Fruit fly (Drosophila melanogaster) whole organism, pupa: ENCODE results near the gene yellow-e2.

Source experiments
- CG10348 ChIP-seq: fragments of 200-800 bp; sonication (Bioruptor generic); IDR thresholded peaks from 2 replicates; pipeline ENCODE4 v1.3.6; 2022; ENCODE audit warnings: missing biosample characterization, missing genetic modification characterization
- CG12605 ChIP-seq: fragments of 200-800 bp; sonication (Bioruptor generic); IDR thresholded peaks from 2 replicates; pipeline ENCODE4 v1.3.6; 2022; ENCODE audit warnings: missing biosample characterization, missing genetic modification characterization
- CG13204 ChIP-seq: fragments of 200-800 bp; sonication (Bioruptor generic); optimal IDR thresholded peaks from 2 replicates; lab custom pipeline; 2018; ENCODE audit warnings: missing biosample characterization, mild to moderate bottlenecking, missing genetic modification characterization, moderate library complexity
- CG14655 ChIP-seq: fragments of 200-800 bp; sonication (Bioruptor generic); optimal IDR thresholded peaks from 3 replicates; lab custom pipeline; 2017; ENCODE audit warnings: mild to moderate bottlenecking, missing biosample characterization, missing genetic modification reagents, missing genetic modification characterization
- CG15710 ChIP-seq: fragments of 200-800 bp; sonication (Bioruptor generic); optimal IDR thresholded peaks from 2 replicates; lab custom pipeline; 2018; ENCODE audit warnings: missing biosample characterization, mild to moderate bottlenecking, missing genetic modification characterization, moderate library complexity
- CG17806 ChIP-seq: fragments of 200-800 bp; sonication (Bioruptor generic); optimal IDR thresholded peaks from 2 replicates; lab custom pipeline; 2018; ENCODE audit warnings: missing biosample characterization, mild to moderate bottlenecking, missing genetic modification characterization, moderate library complexity
- CG32121 ChIP-seq: fragments of 200-800 bp; sonication (Bioruptor generic); IDR thresholded peaks from 2 replicates; pipeline ENCODE4 v1.3.6; 2022; ENCODE audit warnings: missing biosample characterization, missing genetic modification characterization
- CG34367 ChIP-seq: fragments of 200-800 bp; sonication (Bioruptor generic); optimal IDR thresholded peaks from 2 replicates; lab custom pipeline; 2018; ENCODE audit warnings: missing biosample characterization, mild to moderate bottlenecking, missing genetic modification characterization
- CG4496 ChIP-seq: fragments of 200-800 bp; sonication (Bioruptor generic); IDR thresholded peaks from 3 replicates; pipeline ENCODE4 v1.3.6; 2022; ENCODE audit warnings: missing biosample characterization, missing genetic modification characterization
- CG8159 ChIP-seq: fragments of 200-800 bp; sonication (Bioruptor generic); optimal IDR thresholded peaks from 3 replicates; lab custom pipeline; 2018; ENCODE audit warnings: missing biosample characterization, mild to moderate bottlenecking, missing genetic modification characterization, moderate library complexity
- CG8301 ChIP-seq: fragments of 200-800 bp; sonication (Bioruptor generic); optimal IDR thresholded peaks from 2 replicates; lab custom pipeline; 2018; ENCODE audit warnings: missing biosample characterization, mild to moderate bottlenecking, missing genetic modification characterization
- CG9948 ChIP-seq: fragments of 200-800 bp; sonication (Bioruptor generic); optimal IDR thresholded peaks from 2 replicates; lab custom pipeline; 2018; ENCODE audit warnings: missing biosample characterization, mild to moderate bottlenecking, missing genetic modification characterization, moderate library complexity
- D1 ChIP-seq: fragments of 200-800 bp; sonication (Bioruptor generic); optimal IDR thresholded peaks from 2 replicates; lab custom pipeline; 2018; ENCODE audit warnings: missing biosample characterization, mild to moderate bottlenecking, missing genetic modification characterization, moderate library complexity
- EcR ChIP-seq: fragments of 200-800 bp; sonication (Bioruptor generic); optimal IDR thresholded peaks from 3 replicates; lab custom pipeline; 2019; ENCODE audit warnings: missing biosample characterization, missing genetic modification characterization, mild to moderate bottlenecking, moderate library complexity, missing genetic modification reagents
- Ets98B ChIP-seq: fragments of 200-800 bp; sonication (Bioruptor generic); IDR thresholded peaks from 2 replicates; pipeline ENCODE4 v1.3.6; 2022; ENCODE audit warnings: missing biosample characterization, missing genetic modification characterization
- Pif1A ChIP-seq: fragments of 200-800 bp; sonication (Bioruptor generic); optimal IDR thresholded peaks from 3 replicates; lab custom pipeline; 2016; ENCODE audit warnings: missing biosample characterization, missing genetic modification characterization
- Pif1B ChIP-seq: fragments of 200-800 bp; sonication (Bioruptor generic); optimal IDR thresholded peaks from 3 replicates; lab custom pipeline; 2016; ENCODE audit warnings: missing biosample characterization, missing genetic modification characterization
- Snoo ChIP-seq: fragments of 200-800 bp; sonication (Bioruptor generic); optimal IDR thresholded peaks from 3 replicates; lab custom pipeline; 2017; ENCODE audit warnings: missing biosample characterization, mild to moderate bottlenecking, missing genetic modification characterization, inconsistent platforms
- fd96Ca ChIP-seq: fragments of 200-800 bp; sonication (Bioruptor generic); IDR thresholded peaks from 3 replicates; pipeline ENCODE4 v1.3.6; 2022; ENCODE audit warnings: missing biosample characterization, missing genetic modification characterization
- gl ChIP-seq: fragments of 200-800 bp; sonication (Bioruptor generic); optimal IDR thresholded peaks from 2 replicates; lab custom pipeline; 2018; ENCODE audit warnings: missing biosample characterization, mild to moderate bottlenecking, missing genetic modification characterization
- rn ChIP-seq: fragments of 200-800 bp; sonication (Bioruptor generic); IDR thresholded peaks from 2 replicates; pipeline ENCODE4 v1.3.6; 2022; ENCODE audit warnings: missing biosample characterization, missing genetic modification characterization

yellow-e2 gene

dm6 chr3R:13428341-13429040 is 21.7 kb upstream of the yellow-e2 start:
- TF ChIP-seq CG15710 (peak; percentile 60), EcR (GFP tag; lab: Kevin White, UChicago) (no peak), CG32121 (GFP tag; lab: Robert Waterston, UW) (peak; percentile 75), CG4496 (GFP tag; lab: Robert Waterston, UW) (peak; percentile 84), gl (no peak), CG34367 (tag; lab: Kevin White, UChicago) (peak; percentile 61), D1 (tag; lab: Kevin White, UChicago) (no peak), Snoo (tag; lab: Kevin White, UChicago) (peak; percentile 35), CG8159 (peak; percentile 66), Ets98B (GFP tag; lab: Robert Waterston, UW) (peak; percentile 70), CG8301 (tag; lab: Kevin White, UChicago) (peak; percentile 77), CG17806 (tag; lab: Kevin White, UChicago) (peak; percentile 75), CG10348 (GFP tag; lab: Robert Waterston, UW) (peak; percentile 40; the same call in 1 of the 2 replicates), fd96Ca (GFP tag; lab: Robert Waterston, UW) (no peak), CG14655 (GFP tag; lab: Kevin White, UChicago) (peak; percentile 82), CG13204 (GFP tag; lab: Kevin White, UChicago) (no peak), CG12605 (GFP tag; lab: Robert Waterston, UW) (peak; percentile 63), Pif1A (GFP tag; lab: Kevin White, UChicago) (peak; percentile 71), rn (GFP tag; lab: Robert Waterston, UW) (0 out of 2 replicates have a peak, but pooled peaks have one; percentile 24), Pif1B (GFP tag; lab: Kevin White, UChicago) (peak; percentile 53), CG9948 (tag; lab: Kevin White, UChicago) (peak; percentile 65)

DNA sequence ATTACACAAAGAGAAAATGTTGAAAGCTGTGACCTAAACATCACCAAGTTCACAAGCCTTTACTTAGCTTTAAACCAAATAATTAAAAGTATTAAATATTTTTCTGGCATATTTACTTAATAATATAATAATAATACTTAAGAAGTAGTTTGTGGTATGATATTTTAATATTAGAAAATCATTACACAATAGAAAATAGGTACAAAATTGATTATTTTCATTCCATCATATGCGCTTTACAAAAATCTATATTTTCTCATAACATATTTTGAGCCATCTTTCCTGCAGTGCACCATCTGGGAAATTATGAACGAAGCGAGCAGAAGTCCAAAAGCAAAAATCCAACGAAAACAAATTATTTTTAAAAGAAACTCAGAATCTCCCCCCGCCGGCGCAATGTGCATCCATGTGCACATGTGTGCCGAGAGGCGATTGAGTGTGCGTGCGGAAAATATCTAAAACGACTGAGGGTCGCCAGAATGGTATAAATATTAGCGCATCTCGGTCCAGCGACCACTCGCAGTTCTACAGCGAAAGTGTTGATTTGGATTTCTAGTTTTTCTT is 18.8 kb upstream of the yellow-e2 start, which contains the start of gene Act87E:
TSS of gene Act87E (plus strand) at position 514 of the 564 bp plus-strand sequence.
- TF ChIP-seq rn (GFP tag; lab: Robert Waterston, UW) (no peak), CG34367 (tag; lab: Kevin White, UChicago) (peak; percentile 12), fd96Ca (GFP tag; lab: Robert Waterston, UW) (no peak), gl (no peak), Snoo (tag; lab: Kevin White, UChicago) (no peak), CG14655 (GFP tag; lab: Kevin White, UChicago) (peak; percentile 72), CG8301 (tag; lab: Kevin White, UChicago) (peak; percentile 66), D1 (tag; lab: Kevin White, UChicago) (no peak), CG32121 (GFP tag; lab: Robert Waterston, UW) (no peak), CG13204 (GFP tag; lab: Kevin White, UChicago) (no peak), CG15710 (peak; percentile 52), Pif1A (GFP tag; lab: Kevin White, UChicago) (no peak), CG8159 (peak; percentile 68), Ets98B (GFP tag; lab: Robert Waterston, UW) (no peak), CG10348 (GFP tag; lab: Robert Waterston, UW) (no peak), CG9948 (tag; lab: Kevin White, UChicago) (peak; percentile 59), CG17806 (tag; lab: Kevin White, UChicago) (peak; percentile 12)

dm6 chr3R:13422178-13422577 is 15.4 kb upstream of the yellow-e2 start:
- no peak for TF ChIP-seq CG34367 (tag; lab: Kevin White, UChicago)
- no peak for TF ChIP-seq gl
- no peak for TF ChIP-seq CG10348 (GFP tag; lab: Robert Waterston, UW)
- no peak for TF ChIP-seq CG8159
- no peak for TF ChIP-seq Pif1A (GFP tag; lab: Kevin White, UChicago)
- no peak for TF ChIP-seq CG32121 (GFP tag; lab: Robert Waterston, UW)
- no peak for TF ChIP-seq CG17806 (tag; lab: Kevin White, UChicago)
- no peak for TF ChIP-seq Snoo (tag; lab: Kevin White, UChicago)
- no peak for TF ChIP-seq fd96Ca (GFP tag; lab: Robert Waterston, UW)
- TF ChIP-seq CG9948 (tag; lab: Kevin White, UChicago), result no peak
- TF ChIP-seq Pif1B (GFP tag; lab: Kevin White, UChicago), result no peak
- no peak for TF ChIP-seq CG8301 (tag; lab: Kevin White, UChicago)
- no peak for TF ChIP-seq rn (GFP tag; lab: Robert Waterston, UW)
- TF ChIP-seq CG12605 (GFP tag; lab: Robert Waterston, UW), result no peak
- no peak for TF ChIP-seq CG15710
- TF ChIP-seq D1 (tag; lab: Kevin White, UChicago), result no peak
- TF ChIP-seq, all 21 proteins: peak for 0

DNA sequence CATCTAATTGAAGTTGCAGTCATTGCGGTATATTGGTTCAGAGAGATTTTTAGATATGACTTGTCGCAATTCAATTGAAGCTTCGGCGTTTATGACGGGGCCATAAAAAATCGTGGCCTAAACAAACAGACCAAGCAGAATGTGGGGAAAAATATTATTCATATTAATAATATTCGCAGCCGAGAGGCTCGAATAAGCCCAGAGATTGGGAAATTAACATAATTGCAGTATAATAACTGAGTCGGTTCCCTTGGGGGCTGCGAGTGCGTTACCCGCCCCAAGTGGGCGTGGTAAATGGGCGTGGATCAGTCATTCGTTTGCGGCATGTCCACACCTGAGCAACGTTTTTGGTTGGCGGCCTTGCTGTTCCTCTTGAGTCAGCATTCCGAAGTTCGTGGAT is 13.2 kb upstream of the yellow-e2 start, which contains the start of gene Ir87a:
TSS of gene Ir87a (plus strand) at position 301 of the 400 bp plus-strand sequence.
- TF ChIP-seq D1 (tag; lab: Kevin White, UChicago) (no peak), CG17806 (tag; lab: Kevin White, UChicago) (no peak), CG14655 (GFP tag; lab: Kevin White, UChicago) (no peak), CG12605 (GFP tag; lab: Robert Waterston, UW) (no peak), CG9948 (tag; lab: Kevin White, UChicago) (no peak), CG10348 (GFP tag; lab: Robert Waterston, UW) (no peak), CG34367 (tag; lab: Kevin White, UChicago) (no peak), fd96Ca (GFP tag; lab: Robert Waterston, UW) (no peak), CG15710 (no peak), CG4496 (GFP tag; lab: Robert Waterston, UW) (no peak), Snoo (tag; lab: Kevin White, UChicago) (no peak), CG32121 (GFP tag; lab: Robert Waterston, UW) (no peak), Pif1B (GFP tag; lab: Kevin White, UChicago) (no peak), CG13204 (GFP tag; lab: Kevin White, UChicago) (no peak), Ets98B (GFP tag; lab: Robert Waterston, UW) (no peak), Pif1A (GFP tag; lab: Kevin White, UChicago) (no peak)
